Worm (Caenorhabditis elegans): ENCODE measurements around the gene Y75B8A.44.

- TF ChIP-seq nfyb-1 (GFP tag; IDR thresholded peaks at IDR 0.05) = no peak
- no peak for TF ChIP-seq F23B12.7 (tag; optimal IDR thresholded peaks at IDR 0.05; ENCODE audit: insufficient read depth)
- TF ChIP-seq ceh-58 (GFP tag; IDR thresholded peaks at IDR 0.05) = no peak
- TF ChIP-seq egrh-3 (GFP tag; IDR thresholded peaks at IDR 0.05) = no peak
- TF ChIP-seq ets-4 (GFP tag; optimal IDR thresholded peaks at IDR 0.05) = no peak
- no peak for TF ChIP-seq Y53G8AR.9 (GFP tag; conservative IDR thresholded peaks at IDR 0.05)
- no peak for TF ChIP-seq attf-3 (GFP tag; conservative IDR thresholded peaks at IDR 0.05)
These were observed 41.7 kb upstream of the Y75B8A.44 start, which contains the start of gene Y75B8A.7 for ce11 chrIII:12152599-12152998.
